Worm (Caenorhabditis elegans) whole organism, L4 larva: ENCODE data around the gene gbf-1.

ENCODE experiments used
- F49E8.2 ChIP-seq: sonication (generic microtip); optimal IDR thresholded peaks from 2 replicates; lab custom pipeline; 2016; ENCODE audit warnings: missing compliant biosample characterization, mild to moderate bottlenecking, missing genetic modification characterization, borderline replicate concordance
- R02D3.7 ChIP-seq: fragments of 150-350 bp; sonication (generic microtip); optimal IDR thresholded peaks from 3 replicates; lab custom pipeline; 2014; ENCODE audit warnings: missing biosample characterization, missing genetic modification characterization
- aly-2 ChIP-seq: sonication (generic microtip); optimal IDR thresholded peaks from 2 replicates; lab custom pipeline; 2018; ENCODE audit warnings: missing biosample characterization, missing genetic modification characterization
- daf-12 ChIP-seq: fragments of 150-350 bp; optimal IDR thresholded peaks from 2 replicates; lab custom pipeline; 2014; ENCODE audit warnings: missing biosample characterization, missing genetic modification reagents, missing genetic modification characterization
- dve-1 ChIP-seq: sonication (generic microtip); optimal IDR thresholded peaks from 2 replicates; lab custom pipeline; 2017; ENCODE audit warnings: antibody characterized with exemption, mild to moderate bottlenecking, missing genetic modification characterization, missing compliant biosample characterization; ENCODE audit not compliant: insufficient read depth
- nhr-11 ChIP-seq: fragments of 150-350 bp; optimal IDR thresholded peaks from 2 replicates; lab custom pipeline; 2014; ENCODE audit warnings: missing biosample characterization, missing genetic modification characterization
- nhr-237 ChIP-seq: sonication (generic microtip); optimal IDR thresholded peaks from 2 replicates; lab custom pipeline; 2017; ENCODE audit warnings: missing biosample characterization, missing genetic modification characterization
- nhr-28 ChIP-seq: fragments of 150-350 bp; optimal IDR thresholded peaks from 2 replicates; lab custom pipeline; 2014; ENCODE audit warnings: missing biosample characterization, missing genetic modification characterization
- nhr-48 ChIP-seq: sonication (generic microtip); optimal IDR thresholded peaks from 2 replicates; lab custom pipeline; 2016; ENCODE audit warnings: mild to moderate bottlenecking, missing genetic modification characterization, missing compliant biosample characterization
- tag-97 ChIP-seq: fragments of 200-800 bp; sonication (Bioruptor generic); IDR thresholded peaks from 2 replicates; pipeline ENCODE4 v1.3.6; 2022; ENCODE audit warnings: missing genetic modification characterization, missing compliant biosample characterization
- zag-1 ChIP-seq: fragments of 150-350 bp; optimal IDR thresholded peaks from 2 replicates; lab custom pipeline; 2014; ENCODE audit warnings: missing biosample characterization, missing genetic modification characterization
- ztf-11 ChIP-seq: fragments of 150-350 bp; optimal IDR thresholded peaks from 2 replicates; lab custom pipeline; 2014; ENCODE audit warnings: missing biosample characterization, missing genetic modification characterization

DNA sequence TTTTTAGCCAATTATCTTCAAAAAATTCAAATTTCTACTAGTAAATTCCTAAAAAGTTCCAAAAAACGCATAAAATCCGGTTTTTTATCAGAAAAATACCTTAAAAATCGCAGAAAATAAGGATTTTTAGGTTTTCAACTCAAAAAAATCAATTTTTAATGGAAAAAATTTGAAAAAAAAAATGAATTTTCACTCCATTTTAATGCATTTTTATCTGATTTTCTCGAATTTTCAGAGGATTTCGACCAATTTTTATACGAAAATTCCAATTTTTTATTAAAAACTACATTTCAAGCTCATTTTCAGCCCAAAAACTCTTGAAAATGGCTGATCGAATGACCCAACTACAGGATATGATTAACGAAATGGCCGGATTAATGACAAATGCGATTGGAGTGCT, 3.8 kb upstream of the gbf-1 start, which contains the start of gene mdt-21:
- TF ChIP-seq daf-12 (no peak), R02D3.7 (no peak), nhr-11 (tag; lab: Kevin White, UChicago) (no peak), nhr-28 (tag; lab: Kevin White, UChicago) (no peak), dve-1 (no peak), nhr-237 (no peak), nhr-48 (tag; lab: Kevin White, UChicago) (no peak), aly-2 (no peak), zag-1 (tag; lab: Kevin White, UChicago) (no peak), F49E8.2 (no peak), tag-97 (GFP tag; lab: Robert Waterston, UW) (no peak), ztf-11 (no peak)
